Worm (Caenorhabditis elegans) whole organism, L1 larva: ENCODE measurements around the gene cyp-25A6.

Experiments
- C16A3.4 ChIP-seq: fragments of 150-350 bp; optimal IDR thresholded peaks from 2 replicates; lab custom pipeline; 2014; ENCODE audit warnings: missing biosample characterization, missing genetic modification characterization
- C34B4.2 ChIP-seq: sonication (generic microtip); optimal IDR thresholded peaks from 2 replicates; lab custom pipeline; 2017; ENCODE audit warnings: mild to moderate bottlenecking, missing genetic modification characterization, missing compliant biosample characterization
- Y116A8C.19 ChIP-seq: sonication (generic microtip); optimal IDR thresholded peaks from 2 replicates; lab custom pipeline; 2016; ENCODE audit warnings: missing compliant biosample characterization, missing genetic modification characterization, borderline replicate concordance
- aha-1 ChIP-seq: fragments of 150-350 bp; optimal IDR thresholded peaks from 2 replicates; lab custom pipeline; 2014; ENCODE audit warnings: missing biosample characterization, missing genetic modification characterization
- aly-2 ChIP-seq: fragments of 150-350 bp; optimal IDR thresholded peaks from 2 replicates; lab custom pipeline; 2014; ENCODE audit warnings: missing biosample characterization, missing genetic modification characterization
- ceh-63 ChIP-seq: fragments of 200-800 bp; sonication (Bioruptor generic); optimal IDR thresholded peaks from 2 replicates; lab custom pipeline; 2018; ENCODE audit warnings: mild to moderate bottlenecking, missing genetic modification characterization, missing compliant biosample characterization
- ceh-90 ChIP-seq: sonication (generic microtip); optimal IDR thresholded peaks from 2 replicates; lab custom pipeline; 2016; ENCODE audit warnings: missing genetic modification characterization, missing compliant biosample characterization
- ces-1 ChIP-seq: fragments of 150-350 bp; optimal IDR thresholded peaks from 2 replicates; lab custom pipeline; 2014; ENCODE audit warnings: missing biosample characterization, missing genetic modification reagents, missing genetic modification characterization
- dpl-1 ChIP-seq, 3 experiments: fragments of 150-350 bp in 2 of 3; sonication (generic microtip) in 1 of 3; optimal IDR thresholded peaks; 2 replicates each; lab custom pipeline; 2014 to 2017; ENCODE audit warnings: missing biosample characterization in 3 of 3, missing genetic modification characterization in 3 of 3, missing genetic modification reagents in 3 of 3
- dsc-1 ChIP-seq: sonication (generic microtip); optimal IDR thresholded peaks from 2 replicates; lab custom pipeline; 2016; ENCODE audit warnings: mild to moderate bottlenecking, missing genetic modification characterization, missing compliant biosample characterization
- efl-1 ChIP-seq, 4 experiments: fragments of 150-350 bp; optimal IDR thresholded peaks in 3 of 4; peaks in 1 of 4; 1 replicate in 1 of 4; 2 replicates in 3 of 4; lab custom pipeline; 2014; ENCODE audit warnings: missing biosample characterization in 2 of 4, missing genetic modification characterization in 2 of 4, missing genetic modification reagents in 2 of 4
- egl-13 ChIP-seq: sonication (generic microtip); optimal IDR thresholded peaks from 2 replicates; lab custom pipeline; 2016; ENCODE audit warnings: missing genotype, missing genetic modification reagents, missing genetic modification characterization, missing compliant biosample characterization
- egl-27 ChIP-seq, 2 experiments: fragments of 150-350 bp in 1 of 2; sonication (generic microtip); optimal IDR thresholded peaks; 3 replicates each; lab custom pipeline; 2017 to 2018; ENCODE audit warnings: missing biosample characterization in 2 of 2, missing genetic modification characterization in 2 of 2, missing genetic modification reagents in 2 of 2
- elt-3 ChIP-seq, 6 experiments: fragments of 150-350 bp in 1 of 6; sonication (generic microtip); optimal IDR thresholded peaks; 2 replicates each; lab custom pipeline; 2017 to 2018; ENCODE audit warnings: missing biosample characterization in 6 of 6, missing genetic modification characterization in 6 of 6, inconsistent platforms in 1 of 6
- ets-5 ChIP-seq: fragments of 200-800 bp; sonication (Bioruptor generic); IDR thresholded peaks from 2 replicates; pipeline ENCODE4 v1.3.6; 2022; ENCODE audit warnings: missing genetic modification characterization, missing compliant biosample characterization
- grh-1 ChIP-seq: fragments of 200-800 bp; sonication (Bioruptor generic); IDR thresholded peaks from 2 replicates; pipeline ENCODE4 v1.3.6; 2022; ENCODE audit warnings: missing genetic modification reagents, missing genetic modification characterization, missing compliant biosample characterization
- hpl-2 ChIP-seq: fragments of 150-350 bp; optimal IDR thresholded peaks from 2 replicates; lab custom pipeline; 2014; ENCODE audit warnings: missing biosample characterization, missing genetic modification reagents, missing genetic modification characterization
- lin-15B ChIP-seq: fragments of 150-350 bp; sonication (generic microtip); optimal IDR thresholded peaks from 3 replicates; lab custom pipeline; 2014; ENCODE audit warnings: missing biosample characterization, missing genetic modification characterization
- mab-9 ChIP-seq: fragments of 200-800 bp; sonication (Bioruptor generic); IDR thresholded peaks from 2 replicates; pipeline ENCODE4 v1.3.6; 2022; ENCODE audit warnings: missing genetic modification reagents, missing genetic modification characterization, missing compliant biosample characterization
- mdl-1 ChIP-seq, 2 experiments: fragments of 150-350 bp; optimal IDR thresholded peaks; 2 replicates each; lab custom pipeline; 2014 to 2017; ENCODE audit warnings: missing biosample characterization in 2 of 2, missing genetic modification characterization in 2 of 2, inconsistent platforms in 1 of 2
- mef-2 ChIP-seq: fragments of 150-350 bp; optimal IDR thresholded peaks from 2 replicates; lab custom pipeline; 2014; ENCODE audit warnings: missing biosample characterization, missing genetic modification characterization
- mep-1 ChIP-seq: fragments of 150-350 bp; optimal IDR thresholded peaks from 2 replicates; lab custom pipeline; 2014; ENCODE audit warnings: missing biosample characterization, missing genetic modification characterization
- nhr-11 ChIP-seq: fragments of 150-350 bp; optimal IDR thresholded peaks from 2 replicates; lab custom pipeline; 2014; ENCODE audit warnings: missing biosample characterization, missing genetic modification characterization
- nhr-19 ChIP-seq: fragments of 200-800 bp; sonication (Bioruptor generic); conservative IDR thresholded peaks from 2 replicates; pipeline ENCODE4 v1.3.6; 2022; ENCODE audit warnings: missing genetic modification characterization, missing compliant biosample characterization
- nhr-237 ChIP-seq: fragments of 150-350 bp; optimal IDR thresholded peaks from 2 replicates; lab custom pipeline; 2014; ENCODE audit warnings: missing biosample characterization, missing genetic modification characterization
- nhr-28 ChIP-seq: fragments of 150-350 bp; optimal IDR thresholded peaks from 2 replicates; lab custom pipeline; 2014; ENCODE audit warnings: missing biosample characterization, missing genetic modification characterization
- nhr-71 ChIP-seq: sonication (generic microtip); optimal IDR thresholded peaks from 2 replicates; lab custom pipeline; 2016; ENCODE audit warnings: mild to moderate bottlenecking, missing genetic modification characterization, moderate library complexity, missing compliant biosample characterization
- nhr-76 ChIP-seq: sonication (generic microtip); optimal IDR thresholded peaks from 2 replicates; lab custom pipeline; 2017; ENCODE audit warnings: missing biosample characterization, missing genetic modification characterization
- nhr-77 ChIP-seq: fragments of 150-350 bp; optimal IDR thresholded peaks from 2 replicates; lab custom pipeline; 2014; ENCODE audit warnings: missing biosample characterization, missing genetic modification characterization
- nhr-85 ChIP-seq: sonication (generic microtip); peaks from one replicate; lab custom pipeline; 2016; ENCODE audit warnings: missing genetic modification characterization, inconsistent platforms, missing compliant biosample characterization
- nhr-90 ChIP-seq: sonication (generic microtip); optimal IDR thresholded peaks from 2 replicates; lab custom pipeline; 2016; ENCODE audit warnings: mild to moderate bottlenecking, missing genetic modification characterization, missing compliant biosample characterization; ENCODE audit not compliant: poor library complexity
- skn-1 ChIP-seq: fragments of 150-350 bp; optimal IDR thresholded peaks from 2 replicates; lab custom pipeline; 2014; ENCODE audit warnings: missing biosample characterization, missing genetic modification characterization
- snu-23 ChIP-seq: sonication (generic microtip); optimal IDR thresholded peaks from 2 replicates; lab custom pipeline; 2016; ENCODE audit warnings: missing genetic modification characterization, missing compliant biosample characterization
- sox-4 ChIP-seq: sonication (generic microtip); optimal IDR thresholded peaks from 2 replicates; lab custom pipeline; 2016; ENCODE audit warnings: missing genetic modification characterization, missing compliant biosample characterization
- sptf-1 ChIP-seq: fragments of 150-350 bp; optimal IDR thresholded peaks from 2 replicates; lab custom pipeline; 2014; ENCODE audit warnings: missing biosample characterization, missing genetic modification characterization
- sup-37 ChIP-seq: fragments of 200-800 bp; sonication (Bioruptor generic); optimal IDR thresholded peaks from 2 replicates; lab custom pipeline; 2018; ENCODE audit warnings: mild to moderate bottlenecking, missing genetic modification characterization, missing compliant biosample characterization
- unc-98 ChIP-seq: fragments of 200-800 bp; sonication (Bioruptor generic); IDR thresholded peaks from 2 replicates; pipeline ENCODE4 v1.3.6; 2022; ENCODE audit warnings: missing genetic modification characterization, missing compliant biosample characterization
- zag-1 ChIP-seq: fragments of 150-350 bp; optimal IDR thresholded peaks from 2 replicates; lab custom pipeline; 2014; ENCODE audit warnings: missing biosample characterization, missing genetic modification characterization
- ztf-4 ChIP-seq: fragments of 150-350 bp; optimal IDR thresholded peaks from 2 replicates; lab custom pipeline; 2014; ENCODE audit warnings: missing biosample characterization, missing genetic modification characterization

Gene cyp-25A6

DNA sequence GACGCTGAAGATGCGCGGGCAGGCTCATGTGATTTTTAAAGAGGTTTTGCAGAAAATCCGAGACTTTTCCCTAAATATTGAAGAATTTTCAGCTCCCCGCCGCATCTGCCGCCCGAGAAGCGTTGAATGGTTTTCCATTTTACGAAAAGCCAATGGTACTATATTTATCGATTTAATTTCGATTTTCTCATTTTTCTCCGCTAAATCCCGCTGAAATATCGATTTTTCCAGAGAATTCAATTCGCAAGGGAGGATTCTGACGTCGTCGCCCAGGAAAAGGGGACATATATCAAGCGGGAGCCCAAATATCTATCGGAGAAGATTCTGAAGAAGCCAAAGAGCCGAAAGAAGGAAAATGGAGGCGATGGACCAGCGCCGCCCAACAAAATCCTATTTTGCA is 25.0 kb upstream of the cyp-25A6 start:
- TF ChIP-seq ces-1 (GFP tag; lab: Kevin White, UChicago), result no peak
- TF ChIP-seq efl-1 (optimal IDR thresholded peaks at IDR 0.05; lab: Kevin White, UChicago), result no peak
- no peak for TF ChIP-seq efl-1 (GFP tag; optimal IDR thresholded peaks at IDR 0.05 in 1 of 2; lab: Kevin White, UChicago)
- no peak for TF ChIP-seq mdl-1 (tag; optimal IDR thresholded peaks at IDR 0.05; lab: Kevin White, UChicago)
- TF ChIP-seq C16A3.4 (tag; lab: Kevin White, UChicago), result no peak
- no peak for TF ChIP-seq mab-9 (GFP tag; lab: Robert Waterston, UW)
- no peak for TF ChIP-seq nhr-71 (tag; lab: Kevin White, UChicago)

ce11 chrIV:4173789-4174188 is 23.5 kb upstream of the cyp-25A6 start, which contains the start of gene rnp-3:
TSS of gene rnp-3 (plus strand) at chrIV:4174089.
- TF ChIP-seq ces-1 (GFP tag; lab: Kevin White, UChicago) (no peak), zag-1 (tag; lab: Kevin White, UChicago) (no peak), mep-1 (no peak), nhr-19 (GFP tag; lab: Robert Waterston, UW) (no peak), sup-37 (no peak), skn-1 (tag; lab: Kevin White, UChicago) (no peak), nhr-11 (no peak), grh-1 (GFP tag; lab: Robert Waterston, UW) (no peak), nhr-90 (tag; lab: Kevin White, UChicago) (no peak), hpl-2 (GFP tag; lab: Kevin White, UChicago) (no peak), nhr-76 (no peak), sox-4 (tag; lab: Kevin White, UChicago) (no peak), nhr-28 (tag; lab: Kevin White, UChicago) (no peak), Y116A8C.19 (tag; lab: Kevin White, UChicago) (no peak)

DNA sequence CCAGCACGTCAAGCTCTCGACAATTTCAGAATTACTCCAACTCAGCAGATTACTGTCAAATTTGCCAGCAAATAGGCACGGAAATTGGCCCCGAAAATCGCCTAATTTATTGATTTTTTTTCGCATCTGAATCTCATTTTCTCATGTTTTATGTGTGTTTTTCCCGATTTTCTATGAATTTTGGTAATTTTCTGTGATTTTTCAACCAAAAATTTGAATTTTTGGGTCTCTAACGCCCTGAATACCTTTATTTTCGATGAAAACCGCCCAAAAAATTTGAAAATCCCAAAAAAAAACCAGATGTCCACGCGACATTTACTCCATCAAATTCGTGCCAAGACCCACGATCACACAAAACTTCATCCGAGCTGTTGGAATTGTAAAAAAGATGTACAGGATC is 21.2 kb upstream of the cyp-25A6 start, which contains the start of gene dnj-15:
Gene dnj-15, plus strand, starts transcription at position 301 of the 400 bp plus-strand sequence.
- TF ChIP-seq ztf-4 (tag; lab: Kevin White, UChicago), result no peak

DNA sequence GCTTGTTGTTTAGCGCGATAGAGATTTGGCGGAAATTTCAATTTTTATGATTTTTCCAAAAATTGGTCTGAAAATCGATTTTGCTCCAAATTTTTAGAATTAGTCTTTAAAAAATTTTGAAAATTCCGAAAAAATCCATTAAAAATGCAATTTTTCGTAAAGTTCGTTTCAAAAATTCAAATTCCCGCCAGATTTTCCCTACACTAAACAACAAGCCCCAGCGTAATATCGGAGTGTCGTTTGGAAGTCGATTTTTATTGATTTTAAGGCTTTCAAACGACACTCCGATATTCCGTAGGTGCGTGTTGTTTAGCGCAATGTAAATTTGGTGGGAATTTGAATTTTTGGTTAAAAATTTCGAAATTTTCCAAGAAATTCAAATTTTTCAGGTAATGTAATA is 20.6 kb upstream of the cyp-25A6 start:
- no peak for TF ChIP-seq efl-1 (optimal IDR thresholded peaks at IDR 0.05; lab: Kevin White, UChicago)
- peak; percentile 38 to 51 for TF ChIP-seq efl-1 (GFP tag; optimal IDR thresholded peaks at IDR 0.05 in 1 of 2; lab: Kevin White, UChicago)
- TF ChIP-seq nhr-237, result no peak
- TF ChIP-seq dsc-1, result no peak
- TF ChIP-seq unc-98 (GFP tag; lab: Robert Waterston, UW), result no peak
- no peak for TF ChIP-seq elt-3 (tag; optimal IDR thresholded peaks at IDR 0.05; lab: Kevin White, UChicago)
- TF ChIP-seq ets-5, result no peak
- no peak for TF ChIP-seq sox-4 (tag; lab: Kevin White, UChicago)
- no peak for TF ChIP-seq ztf-4 (tag; lab: Kevin White, UChicago)
- no peak for TF ChIP-seq egl-13 (tag; lab: Kevin White, UChicago)
- TF ChIP-seq aha-1 (tag; lab: Kevin White, UChicago), result no peak
- TF ChIP-seq sptf-1 (tag; lab: Kevin White, UChicago), result no peak
- TF ChIP-seq nhr-85, result peak; percentile 33
- TF ChIP-seq nhr-77, result no peak
- TF ChIP-seq ceh-90, result no peak
- peak in 1 of 3 experiments; percentile 9 for TF ChIP-seq dpl-1 (GFP tag; optimal IDR thresholded peaks at IDR 0.05; lab: Kevin White, UChicago)
- TF ChIP-seq snu-23, result no peak
- TF ChIP-seq mef-2 (tag; lab: Kevin White, UChicago), result no peak
- TF ChIP-seq aly-2 (tag; lab: Kevin White, UChicago), result no peak
- TF ChIP-seq lin-15B, result no peak
- no peak for TF ChIP-seq C16A3.4 (tag; lab: Kevin White, UChicago)
- no peak for TF ChIP-seq mdl-1 (tag; optimal IDR thresholded peaks at IDR 0.05; lab: Kevin White, UChicago)
- no peak for TF ChIP-seq grh-1 (GFP tag; lab: Robert Waterston, UW)
- no peak for TF ChIP-seq egl-27 (tag; optimal IDR thresholded peaks at IDR 0.05; lab: Kevin White, UChicago)
- TF ChIP-seq ceh-63 (GFP tag; lab: Kevin White, UChicago), result no peak
- no peak for TF ChIP-seq C34B4.2
